Worm (Caenorhabditis elegans): ENCODE data around the gene Y71H2AM.25.

The Y71H2AM.25 gene

DNA sequence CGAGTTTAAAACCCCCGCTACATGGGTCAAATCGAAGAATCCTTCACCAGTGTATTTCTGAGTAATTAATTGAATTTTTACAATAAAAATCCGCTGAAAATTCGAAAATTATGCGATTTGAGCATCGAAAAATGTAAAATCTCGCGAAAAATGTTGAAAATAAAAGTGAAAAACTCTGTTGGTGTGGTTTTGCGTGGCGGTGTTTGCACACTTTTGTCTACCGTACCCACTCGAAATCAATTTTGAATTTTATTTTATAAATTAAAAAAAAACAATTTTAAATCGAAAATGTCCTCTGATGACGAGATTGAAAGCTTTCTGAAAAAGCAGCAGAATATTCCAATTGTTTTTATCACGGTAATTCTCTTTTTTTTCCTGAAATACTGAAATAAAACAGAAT, 21.5 kb upstream of the Y71H2AM.25 start, which contains the start of gene Y71H2AM.6:
Y71H2AM.6 (plus strand) TSS at position 264 of the 400 bp plus-strand sequence.
- TF ChIP-seq zfh-2 (GFP tag; conservative IDR thresholded peaks at IDR 0.05) (no peak), madf-6 (GFP tag; IDR thresholded peaks at IDR 0.05) (peak; percentile 57; the same call in 1 of the 2 replicates), tbp1 (GFP tag; optimal IDR thresholded peaks at IDR 0.05) (no peak), snpc-1.1 (tag; optimal IDR thresholded peaks at IDR 0.05; ENCODE audit: insufficient read depth) (peak; percentile 6), ZK185.1 (tag; optimal IDR thresholded peaks at IDR 0.05; ENCODE audit: poor library complexity, severe bottlenecking) (no peak), lin-54 (GFP tag; optimal IDR thresholded peaks at IDR 0.05) (peak; percentile 65), F33H1.4 (GFP tag; IDR thresholded peaks at IDR 0.05) (peak; percentile 48), mcd-1 (GFP tag; IDR thresholded peaks at IDR 0.05) (peak; percentile 38; the same call in 1 of the 2 replicates), lsl-1 (GFP tag; optimal IDR thresholded peaks at IDR 0.05) (peak; percentile 84), ztf-18 (tag; optimal IDR thresholded peaks at IDR 0.05) (no peak), attf-5 (GFP tag; optimal IDR thresholded peaks at IDR 0.05) (peak; percentile 31), F10E7.11 (tag; optimal IDR thresholded peaks at IDR 0.05) (no peak), nhr-179 (tag; optimal IDR thresholded peaks at IDR 0.05) (no peak), lin-35 (GFP tag; optimal IDR thresholded peaks at IDR 0.05) (peak in 1 of 3 experiments; percentile 3), nhr-90 (tag; optimal IDR thresholded peaks at IDR 0.05) (no peak)

DNA sequence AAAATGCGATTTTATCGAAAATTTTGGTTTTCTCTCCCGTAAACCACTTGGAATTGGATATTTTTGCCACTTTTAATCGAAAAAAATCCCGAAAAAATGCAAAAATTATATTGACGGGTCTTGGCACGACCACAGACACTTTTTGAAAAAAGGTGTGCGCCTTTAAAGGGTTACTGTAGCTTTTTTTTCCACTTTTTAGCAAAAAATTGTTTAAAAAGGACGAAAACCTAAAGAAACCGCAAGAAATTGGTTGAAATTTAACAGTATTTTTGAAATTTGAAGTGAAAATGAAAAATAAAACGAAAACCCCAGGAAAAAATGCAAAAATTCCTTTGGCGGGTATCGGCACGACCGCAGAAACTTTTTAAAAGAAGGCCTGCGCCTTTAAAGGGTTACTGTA, 20.4 kb upstream of the Y71H2AM.25 start:
- peak; percentile 80 for TF ChIP-seq F33H1.4 (GFP tag; IDR thresholded peaks at IDR 0.05)
- peak; percentile 51 for TF ChIP-seq efl-1 (GFP tag; optimal IDR thresholded peaks at IDR 0.05)
- TF ChIP-seq madf-6 (GFP tag; IDR thresholded peaks at IDR 0.05), result peak; percentile 84; the same call in 1 of the 2 replicates
- peak; percentile 24 for TF ChIP-seq him-1 (tag; optimal IDR thresholded peaks at IDR 0.05)
- TF ChIP-seq xnd-1 (tag; optimal IDR thresholded peaks at IDR 0.05), result peak; percentile 87
- no peak for TF ChIP-seq unc-130 (GFP tag; optimal IDR thresholded peaks at IDR 0.05)
- TF ChIP-seq mcd-1 (GFP tag; IDR thresholded peaks at IDR 0.05), result peak; percentile 30; the same call in 1 of the 2 replicates
- TF ChIP-seq madf-8 (GFP tag; conservative IDR thresholded peaks at IDR 0.05), result peak; percentile 50
- peak; percentile 9; the same call in 1 of the 2 replicates for TF ChIP-seq pbrm-1 (GFP tag; IDR thresholded peaks at IDR 0.05)
- TF ChIP-seq repo-1 (tag; optimal IDR thresholded peaks at IDR 0.05), result no peak
- TF ChIP-seq D2030.7 (GFP tag; IDR thresholded peaks at IDR 0.05), result peak; percentile 45; the same call in 1 of the 2 replicates
- TF ChIP-seq F37B4.10 (GFP tag; IDR thresholded peaks at IDR 0.05), result no peak
- TF ChIP-seq tbp1 (GFP tag; optimal IDR thresholded peaks at IDR 0.05), result peak; percentile 21
- TF ChIP-seq lsl-1 (GFP tag; optimal IDR thresholded peaks at IDR 0.05), result peak; percentile 98

DNA sequence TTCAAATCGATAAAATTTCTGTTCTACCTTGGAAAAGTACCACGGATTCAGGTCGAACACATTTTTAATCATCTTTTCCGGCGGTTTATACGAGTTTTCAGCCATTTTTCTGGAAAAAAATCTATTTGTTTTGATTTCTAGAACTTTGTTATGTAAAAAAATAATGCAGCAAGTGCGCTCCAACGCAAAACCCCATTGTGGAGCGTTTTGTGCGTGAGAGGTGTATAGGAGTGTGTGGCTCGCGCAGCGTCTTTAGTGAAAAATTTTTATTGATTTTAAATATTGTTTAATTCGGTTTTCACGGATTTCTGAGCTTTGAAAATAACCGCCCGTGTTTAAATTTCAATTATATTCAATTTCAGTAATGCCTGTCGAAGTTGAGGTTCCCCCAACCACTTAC, 16.4 kb upstream of the Y71H2AM.25 start, which contains the start of gene Y71H2AM.20:
Y71H2AM.20 (minus strand) TSS at position 109 of the 400 bp plus-strand sequence.
- TF ChIP-seq zim-3 (tag; optimal IDR thresholded peaks at IDR 0.05) (no peak), madf-8 (GFP tag; conservative IDR thresholded peaks at IDR 0.05) (peak; percentile 79), nfya-2 (GFP tag; IDR thresholded peaks at IDR 0.05) (no peak), mcd-1 (GFP tag; IDR thresholded peaks at IDR 0.05) (peak; percentile 98), snpc-3.4 (tag; optimal IDR thresholded peaks at IDR 0.05) (peak; percentile 96), F22D6.2 (tag; optimal IDR thresholded peaks at IDR 0.05) (peak; percentile 39), snpc-1.3 (tag; optimal IDR thresholded peaks at IDR 0.05; ENCODE audit: insufficient read depth) (peak; percentile 95), unc-130 (GFP tag; optimal IDR thresholded peaks at IDR 0.05) (peak; percentile 35), attf-6 (GFP tag; IDR thresholded peaks at IDR 0.05) (0 out of 2 replicates have a peak, but pooled peaks have one; percentile 16), B0336.3 (GFP tag; IDR thresholded peaks at IDR 0.05) (peak; percentile 69; the same call in 1 of the 2 replicates), F23B12.7 (tag; optimal IDR thresholded peaks at IDR 0.05; ENCODE audit: insufficient read depth) (peak; percentile 98), hlh-26 (GFP tag; conservative IDR thresholded peaks at IDR 0.05) (no peak), F49E8.2 (tag; optimal IDR thresholded peaks at IDR 0.05; ENCODE audit: insufficient read depth) (peak; percentile 85), ceh-40 (GFP tag; IDR thresholded peaks at IDR 0.05) (no peak), cebp-1 (GFP tag; IDR thresholded peaks at IDR 0.05) (peak; percentile 54; the same call in 1 of the 2 replicates), cebp-1 (tag; optimal IDR thresholded peaks at IDR 0.05) (peak; percentile 90), ceh-91 (GFP tag; IDR thresholded peaks at IDR 0.05) (peak; percentile 89), mes-4 (tag; optimal IDR thresholded peaks at IDR 0.05) (no peak), pbrm-1 (GFP tag; IDR thresholded peaks at IDR 0.05) (peak; percentile 91), ztf-3 (GFP tag; optimal IDR thresholded peaks at IDR 0.05) (peak; percentile 10), snpc-4 (GFP tag; optimal IDR thresholded peaks at IDR 0.05) (peak; percentile 51), snpc-4 (tag; optimal IDR thresholded peaks at IDR 0.05) (peak; percentile 70 to 90 (median 83)), efl-1 (GFP tag; optimal IDR thresholded peaks at IDR 0.05) (peak; percentile 86), bed-2 (GFP tag; IDR thresholded peaks at IDR 0.05) (no peak), Y95B8A.8 (GFP tag; IDR thresholded peaks at IDR 0.05) (peak; percentile 94)

Measured in whole organism, young adult.